Fruit fly (Drosophila melanogaster) S2 (cell line): ENCODE results near the gene Gr63a.

Experiments used
- CG8478 ChIP-seq: fragments of >200 bp; optimal IDR thresholded peaks from 2 replicates; lab custom pipeline; 2018
- CTCF ChIP-seq, 2 experiments: fragments of >200 bp; optimal IDR thresholded peaks; 2 replicates each; lab custom pipeline; 2018

DNA sequence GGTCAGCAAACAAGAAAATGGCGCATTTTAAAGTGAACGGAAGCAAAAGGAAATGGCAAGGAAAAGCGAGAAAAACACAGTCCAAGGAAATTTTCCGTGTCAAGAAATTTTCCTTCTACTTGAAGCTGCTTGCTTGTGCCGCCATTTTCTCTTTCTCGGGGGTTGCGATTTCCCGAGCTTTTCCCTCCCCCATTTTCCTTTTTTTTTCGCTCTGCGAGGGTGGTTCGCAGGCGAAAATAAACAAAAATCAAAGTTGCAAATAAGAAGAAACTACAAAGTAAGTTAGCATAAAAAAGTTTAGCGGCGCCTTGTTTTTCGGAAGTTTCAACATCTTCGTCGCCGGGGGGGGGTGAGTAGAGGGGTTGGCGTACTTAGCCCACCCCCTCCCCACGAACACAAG, 9.0 kb downstream of the Gr63a start:
- TF ChIP-seq CTCF (optimal IDR thresholded peaks at IDR 0.05; lab: Kevin White, UChicago) (no peak), CG8478 (lab: Kevin White, UChicago) (no peak)
